Fruit fly (Drosophila melanogaster) whole organism, wandering third instar larva: ENCODE data around the gene CG3335.

ENCODE experiments used
- CG32264 ChIP-seq: fragments of 200-800 bp; sonication (Bioruptor generic); optimal IDR thresholded peaks from 2 replicates; lab custom pipeline; 2016; ENCODE audit warnings: missing biosample characterization, missing genetic modification characterization
- Hr78 ChIP-seq: fragments of >200 bp; optimal IDR thresholded peaks from 2 replicates; lab custom pipeline; 2017; ENCODE audit warnings: missing biosample characterization, missing genetic modification characterization
- br ChIP-seq: fragments of 200-800 bp; sonication (Bioruptor generic); optimal IDR thresholded peaks from 2 replicates; lab custom pipeline; 2016; ENCODE audit warnings: missing biosample characterization, missing genetic modification characterization
- jim ChIP-seq: fragments of 175-275, 200-325 bp; sonication (Bioruptor generic); optimal IDR thresholded peaks from 2 replicates; lab custom pipeline; 2016; ENCODE audit warnings: missing biosample characterization, mild to moderate bottlenecking, missing genetic modification characterization
- lola ChIP-seq: fragments of >200 bp; optimal IDR thresholded peaks from 2 replicates; lab custom pipeline; 2017; ENCODE audit warnings: missing biosample characterization, missing genetic modification characterization

DNA sequence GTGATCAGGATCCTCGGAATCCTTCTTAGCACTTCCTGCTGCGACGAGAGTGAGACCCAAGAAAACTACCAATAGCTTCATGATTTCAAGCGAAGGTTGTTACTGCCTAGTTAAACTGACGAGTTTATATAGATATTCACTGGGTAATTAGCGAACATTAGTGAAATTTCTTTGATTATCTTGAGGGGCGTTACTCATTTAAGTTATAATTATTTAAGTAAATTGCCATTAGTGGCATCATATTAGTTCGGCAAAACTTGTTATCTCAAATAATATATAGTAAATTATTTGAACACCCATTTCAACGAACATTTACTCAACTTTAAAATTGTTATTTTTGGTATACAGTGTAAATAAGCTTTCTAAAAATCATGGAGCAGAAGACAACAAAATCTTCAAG is 22.8 kb upstream of the CG3335 start, which contains the start of the genes CG3088 and CG3306:
- no peak for TF ChIP-seq Hr78
- no peak for TF ChIP-seq lola (GFP tag; lab: Kevin White, UChicago)
- no peak for TF ChIP-seq CG32264 (GFP tag; lab: Kevin White, UChicago)
- no peak for TF ChIP-seq jim (GFP tag; lab: Kevin White, UChicago)
- TF ChIP-seq br, result no peak
